Fruit fly (Drosophila melanogaster): Measurements from ENCODE around the gene Pgant7.
A peak's percentile ranks its signal among the peaks of the same experiment; 100 is the strongest.

Pgant7 gene

DNA sequence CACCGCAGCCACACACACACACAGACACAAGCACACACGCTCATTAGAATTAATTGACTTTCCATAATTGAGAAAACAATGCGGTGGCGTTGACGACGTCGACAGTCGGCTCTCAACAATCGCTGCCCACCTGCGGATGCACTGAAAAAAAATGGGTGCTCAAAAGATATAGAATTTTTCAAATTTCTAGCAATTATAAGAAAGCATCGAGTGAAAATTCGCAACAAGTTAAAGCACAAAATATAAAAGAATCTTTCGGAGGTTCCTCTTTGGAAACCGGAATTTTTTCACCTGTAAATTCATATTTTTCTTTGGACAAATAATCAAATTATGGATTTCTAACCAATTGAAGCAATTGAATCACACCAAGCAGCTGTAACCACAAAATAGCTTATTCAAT, 42.1 kb upstream of the Pgant7 start (continued):
- TF ChIP-seq Lpt (GFP tag; optimal IDR thresholded peaks at IDR 0.05) (peak; percentile 50), fd59A (GFP tag; optimal IDR thresholded peaks at IDR 0.05) (no peak), Eip93F (GFP tag; optimal IDR thresholded peaks at IDR 0.05) (no peak), CG10669 (GFP tag; optimal IDR thresholded peaks at IDR 0.05) (peak; percentile 10), Sox15 (GFP tag; optimal IDR thresholded peaks at IDR 0.05) (no peak), Eip75B (GFP tag; optimal IDR thresholded peaks at IDR 0.05) (peak; percentile 37), CG1621 (tag; optimal IDR thresholded peaks at IDR 0.05) (no peak), acj6 (GFP tag; optimal IDR thresholded peaks at IDR 0.05) (peak; percentile 23), CG8319 (GFP tag; optimal IDR thresholded peaks at IDR 0.05) (no peak), pdm3 (GFP tag; optimal IDR thresholded peaks at IDR 0.05) (peak; percentile 47), CG11902 (GFP tag; optimal IDR thresholded peaks at IDR 0.05) (no peak), dsx (GFP tag; optimal IDR thresholded peaks at IDR 0.05; ENCODE audit: poor library complexity, severe bottlenecking) (no peak), CG4318 (GFP tag; optimal IDR thresholded peaks at IDR 0.05) (peak; percentile 59), CG8632 (GFP tag; optimal IDR thresholded peaks at IDR 0.05) (peak; percentile 3), CG6276 (GFP tag; optimal IDR thresholded peaks at IDR 0.05) (peak; percentile 59), Smox (GFP tag; optimal IDR thresholded peaks at IDR 0.05) (peak; percentile 20), spab (GFP tag; optimal IDR thresholded peaks at IDR 0.05) (no peak), cyc (GFP tag; optimal IDR thresholded peaks at IDR 0.05) (peak; percentile 29), CG6854 (GFP tag; optimal IDR thresholded peaks at IDR 0.05) (no peak), Blimp-1 (GFP tag; optimal IDR thresholded peaks at IDR 0.05) (no peak), Ets21C (GFP tag; optimal IDR thresholded peaks at IDR 0.05) (peak; percentile 3)

DNA sequence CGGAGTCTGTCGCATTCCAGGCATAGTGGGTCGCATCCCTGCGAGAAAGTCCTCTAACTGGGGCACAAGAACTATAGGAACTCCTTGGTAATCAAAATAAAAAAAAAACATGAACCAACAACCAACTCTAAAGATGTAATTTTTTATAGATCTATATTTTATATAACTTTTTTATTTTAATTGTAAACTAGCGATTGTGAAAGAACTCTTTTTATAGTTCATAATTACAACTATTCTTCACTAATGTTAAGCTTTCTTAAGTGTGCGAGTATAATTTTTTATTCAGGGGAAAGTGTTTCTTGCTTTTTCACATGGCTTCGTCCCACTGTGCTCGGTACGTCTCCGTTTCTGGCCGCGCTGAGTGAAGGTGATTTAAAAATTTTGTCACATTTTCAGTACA, 40.5 kb upstream of the Pgant7 start:
- TF ChIP-seq Eip75B (GFP tag; optimal IDR thresholded peaks at IDR 0.05) (no peak), Ets96B (tag; optimal IDR thresholded peaks at IDR 0.05) (peak; percentile 4), CG8119 (GFP tag; IDR thresholded peaks at IDR 0.05) (peak; percentile 62), Hr4 (GFP tag; optimal IDR thresholded peaks at IDR 0.05) (peak; percentile 12), CG11762 (GFP tag; optimal IDR thresholded peaks at IDR 0.05; ENCODE audit: insufficient read depth) (peak; percentile 13), fd85E (GFP tag; optimal IDR thresholded peaks at IDR 0.05) (no peak), Eip78C (GFP tag) (peak; percentile 90), salr (GFP tag; optimal IDR thresholded peaks at IDR 0.05) (peak in 1 of 2 experiments; percentile 45), Hr39 (GFP tag; optimal IDR thresholded peaks at IDR 0.05) (peak; percentile 9), pdm3 (GFP tag; optimal IDR thresholded peaks at IDR 0.05) (peak; percentile 47), vri (GFP tag; optimal IDR thresholded peaks at IDR 0.05) (no peak), CG15336 (GFP tag; IDR thresholded peaks at IDR 0.05) (peak; percentile 45; the same call in 1 of the 2 replicates), topi (GFP tag; optimal IDR thresholded peaks at IDR 0.05) (peak; percentile 62), Gug (GFP tag; IDR thresholded peaks at IDR 0.05) (no peak), CG10669 (GFP tag; optimal IDR thresholded peaks at IDR 0.05) (peak; percentile 51), Hr38 (GFP tag; optimal IDR thresholded peaks at IDR 0.05) (no peak), ss (GFP tag; optimal IDR thresholded peaks at IDR 0.05) (peak; percentile 29 to 64), OdsH (GFP tag; optimal IDR thresholded peaks at IDR 0.05) (peak; percentile 54), Eip93F (GFP tag; optimal IDR thresholded peaks at IDR 0.05) (no peak), CG6163 (GFP tag; IDR thresholded peaks at IDR 0.05) (peak; percentile 33; the same call in 1 of the 3 replicates), net (GFP tag; optimal IDR thresholded peaks at IDR 0.05) (peak; percentile 49), CG6808 (GFP tag; optimal IDR thresholded peaks at IDR 0.05) (peak; percentile 62), Sox102F (GFP tag; optimal IDR thresholded peaks at IDR 0.05) (peak; percentile 3), CG6276 (GFP tag; optimal IDR thresholded peaks at IDR 0.05) (peak; percentile 17), CG4318 (GFP tag; optimal IDR thresholded peaks at IDR 0.05) (peak; percentile 2), cyc (GFP tag; optimal IDR thresholded peaks at IDR 0.05) (peak; percentile 4), CG31627 (GFP tag; optimal IDR thresholded peaks at IDR 0.05) (peak; percentile 19), CG10631 (GFP tag; optimal IDR thresholded peaks at IDR 0.05) (peak; percentile 65), achi (GFP tag; optimal IDR thresholded peaks at IDR 0.05) (peak; percentile 65), dac (GFP tag; optimal IDR thresholded peaks at IDR 0.05) (no peak), svp (GFP tag) (peak; percentile 75), CG9139 (GFP tag; optimal IDR thresholded peaks at IDR 0.05) (peak; percentile 18), Sox14 (GFP tag; optimal IDR thresholded peaks at IDR 0.05) (peak; percentile 9), esn (GFP tag; optimal IDR thresholded peaks at IDR 0.05) (peak; percentile 47), spab (GFP tag; optimal IDR thresholded peaks at IDR 0.05) (peak; percentile 57), Met (GFP tag; optimal IDR thresholded peaks at IDR 0.05) (peak; percentile 51), CG6854 (GFP tag; optimal IDR thresholded peaks at IDR 0.05) (no peak), CG3919 (GFP tag; optimal IDR thresholded peaks at IDR 0.05) (peak; percentile 66)

All from whole organism, prepupa.